Fruit fly (Drosophila melanogaster): ENCODE results near the gene modSP.
A peak's percentile ranks its signal among the peaks of the same experiment; 100 is the strongest.

modSP gene

dm6 chr3R:16655000-16655493, 415 bp downstream of the modSP start (continued):
- no peak for TF ChIP-seq ken (GFP tag; IDR thresholded peaks at IDR 0.05)
- TF ChIP-seq usp (GFP tag; optimal IDR thresholded peaks at IDR 0.05), result no peak
- no peak for TF ChIP-seq CG4854 (GFP tag; optimal IDR thresholded peaks at IDR 0.05)
- TF ChIP-seq CG9727 (GFP tag; optimal IDR thresholded peaks at IDR 0.05), result no peak
- no peak for TF ChIP-seq ttk (GFP tag; IDR thresholded peaks at IDR 0.05)
- TF ChIP-seq CG10979 (tag; optimal IDR thresholded peaks at IDR 0.05), result no peak
- no peak for TF ChIP-seq CG11696 (GFP tag; IDR thresholded peaks at IDR 0.05)
- no peak for TF ChIP-seq sc (optimal IDR thresholded peaks at IDR 0.05)
- no peak for TF ChIP-seq sc (GFP tag; optimal IDR thresholded peaks at IDR 0.05)
- TF ChIP-seq fd64A (GFP tag; optimal IDR thresholded peaks at IDR 0.05), result peak; percentile 15
- TF ChIP-seq eyg (GFP tag; optimal IDR thresholded peaks at IDR 0.05), result no peak
- TF ChIP-seq CG8359 (GFP tag; optimal IDR thresholded peaks at IDR 0.05; ENCODE audit: borderline replicate concordance), result no peak
- TF ChIP-seq zen2 (GFP tag; IDR thresholded peaks at IDR 0.05; ENCODE audit: partially characterized antibody), result no peak
- TF ChIP-seq Fer1 (GFP tag; optimal IDR thresholded peaks at IDR 0.05), result no peak
- TF ChIP-seq YL-1 (GFP tag; optimal IDR thresholded peaks at IDR 0.05), result peak; percentile 21
- no peak for TF ChIP-seq CG5180 (GFP tag; optimal IDR thresholded peaks at IDR 0.05)
- TF ChIP-seq CG8290 (GFP tag; optimal IDR thresholded peaks at IDR 0.05), result no peak
- no peak for TF ChIP-seq CG8290 (tag; optimal IDR thresholded peaks at IDR 0.05)
- peak; percentile 19 for TF ChIP-seq Blimp-1 (GFP tag; optimal IDR thresholded peaks at IDR 0.05)
- no peak for TF ChIP-seq CG13624 (GFP tag; optimal IDR thresholded peaks at IDR 0.05)
- no peak for TF ChIP-seq CG8944 (GFP tag; optimal IDR thresholded peaks at IDR 0.05)
- TF ChIP-seq CG10147 (GFP tag; optimal IDR thresholded peaks at IDR 0.05), result no peak
- no peak for TF ChIP-seq dpn (GFP tag; optimal IDR thresholded peaks at IDR 0.05)
- no peak for TF ChIP-seq stc (GFP tag; IDR thresholded peaks at IDR 0.05)
- TF ChIP-seq CG1832 (GFP tag; optimal IDR thresholded peaks at IDR 0.05), result no peak
- no peak for TF ChIP-seq CG16779 (GFP tag; IDR thresholded peaks at IDR 0.05)
- no peak for TF ChIP-seq CG2120 (GFP tag; optimal IDR thresholded peaks at IDR 0.05)
- no peak for TF ChIP-seq CG33213 (GFP tag; optimal IDR thresholded peaks at IDR 0.05)
- TF ChIP-seq CG43689 (GFP tag; IDR thresholded peaks at IDR 0.05), result no peak
- no peak for TF ChIP-seq tll (GFP tag; optimal IDR thresholded peaks at IDR 0.05)
- TF ChIP-seq CG18619 (GFP tag; optimal IDR thresholded peaks at IDR 0.05), result no peak
- TF ChIP-seq dysf (GFP tag; IDR thresholded peaks at IDR 0.05), result no peak
- TF ChIP-seq CG8924 (tag; optimal IDR thresholded peaks at IDR 0.05), result no peak
- no peak for TF ChIP-seq CG3726 (GFP tag; IDR thresholded peaks at IDR 0.05)
- TF ChIP-seq h (optimal IDR thresholded peaks at IDR 0.05), result no peak
- TF ChIP-seq CG12299 (tag; optimal IDR thresholded peaks at IDR 0.05), result peak; percentile 40
- no peak for TF ChIP-seq CG17361 (GFP tag; IDR thresholded peaks at IDR 0.05)
- TF ChIP-seq CG14860 (GFP tag; IDR thresholded peaks at IDR 0.05; ENCODE audit: partially characterized antibody), result no peak
- no peak for TF ChIP-seq Bgb (GFP tag; IDR thresholded peaks at IDR 0.05; ENCODE audit: partially characterized antibody)
- no peak for TF ChIP-seq Vsx1 (GFP tag; optimal IDR thresholded peaks at IDR 0.05)
- TF ChIP-seq CG33557 (GFP tag; optimal IDR thresholded peaks at IDR 0.05), result peak; percentile 49
- no peak for TF ChIP-seq B-H2 (GFP tag; optimal IDR thresholded peaks at IDR 0.05)
- no peak for TF ChIP-seq sens (GFP tag)
- TF ChIP-seq hbn (GFP tag; IDR thresholded peaks at IDR 0.05; ENCODE audit: partially characterized antibody), result no peak
- no peak for TF ChIP-seq NC2α (GFP tag; optimal IDR thresholded peaks at IDR 0.05)
- no peak for TF ChIP-seq Meics (GFP tag; optimal IDR thresholded peaks at IDR 0.05)
- TF ChIP-seq CG34224 (GFP tag; IDR thresholded peaks at IDR 0.05; ENCODE audit: partially characterized antibody), result no peak
- TF ChIP-seq ftz-f1 (GFP tag; optimal IDR thresholded peaks at IDR 0.05), result no peak
- no peak for TF ChIP-seq HHEX (GFP tag; optimal IDR thresholded peaks at IDR 0.05)
- TF ChIP-seq nerfin-1 (tag; optimal IDR thresholded peaks at IDR 0.05), result peak; percentile 12
- TF ChIP-seq CG2678 (tag; optimal IDR thresholded peaks at IDR 0.05), result peak; percentile 40
- TF ChIP-seq tx (GFP tag; optimal IDR thresholded peaks at IDR 0.05), result no peak
